Worm (Caenorhabditis elegans) whole organism, L3 larva: Measurements from ENCODE around the gene scrm-5.
"Not testable (repeated sequence)": the region's sequence is repeated elsewhere in the genome, so short reads cannot be mapped to it uniquely, and the experiment has no call there.

Source experiments
- ceh-82 ChIP-seq: fragments of 150-350 bp; optimal IDR thresholded peaks from 2 replicates; lab custom pipeline; 2014; ENCODE audit warnings: missing biosample characterization, missing genetic modification characterization
- nhr-11 ChIP-seq: fragments of 150-350 bp; optimal IDR thresholded peaks from 2 replicates; lab custom pipeline; 2014; ENCODE audit warnings: missing biosample characterization, missing genetic modification characterization
- nhr-12 ChIP-seq: fragments of 150-350 bp; optimal IDR thresholded peaks from 2 replicates; lab custom pipeline; 2014; ENCODE audit warnings: missing biosample characterization, missing genetic modification characterization
- nhr-23 ChIP-seq: fragments of 150-350 bp; optimal IDR thresholded peaks from 2 replicates; lab custom pipeline; 2014; ENCODE audit warnings: missing biosample characterization, missing genetic modification reagents, missing genetic modification characterization

- TF ChIP-seq nhr-12 (tag; lab: Kevin White, UChicago); nhr-23; ceh-82; nhr-11 (tag; lab: Kevin White, UChicago): not testable (repeated sequence)
Observed at ce11 chrIV:4196729-4197128, 34.5 kb downstream of the scrm-5 start, which contains the start of gene K06B9.6.
